Fruit fly (Drosophila melanogaster): ENCODE data around the gene Eig71Ec.

DNA sequence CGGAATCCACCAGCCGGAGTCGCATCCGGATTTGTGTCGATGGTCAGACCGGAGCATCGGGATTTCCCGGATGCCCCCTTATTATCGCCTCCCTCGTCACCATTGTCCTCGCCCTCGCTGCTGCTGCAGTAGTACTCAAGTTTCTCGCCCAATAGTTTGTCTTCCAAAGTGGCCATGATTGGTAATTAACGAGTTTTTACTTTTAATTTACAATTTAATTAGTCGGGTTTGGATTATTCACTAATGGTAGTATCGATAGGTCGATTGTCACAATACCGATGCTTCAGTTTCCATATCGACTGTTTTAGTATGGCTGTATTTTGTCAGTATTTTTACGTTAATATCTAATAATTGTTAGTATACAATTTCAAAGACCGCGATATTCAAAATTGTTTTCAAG, 41.9 kb downstream of the Eig71Ec start, which contains the start of gene CG7650:
- TF ChIP-seq CG8478 (optimal IDR thresholded peaks at IDR 0.05) (no peak), CTCF (optimal IDR thresholded peaks at IDR 0.05) (no peak)

All from S2 (cell line).